Fruit fly (Drosophila melanogaster) whole organism, embryonic: Measurements from ENCODE around the gene Tig.
A peak's percentile ranks its signal among the peaks of the same experiment; 100 is the strongest.

Experiments used
- Aef1 ChIP-seq: fragments of 200-800 bp; sonication (Bioruptor generic); IDR thresholded peaks from 3 replicates; pipeline ENCODE4 v1.3.6; 2022; ENCODE audit warnings: missing biosample characterization, missing genetic modification characterization
- CG10565 ChIP-seq: fragments of 200-800 bp; sonication (Bioruptor generic); optimal IDR thresholded peaks from 3 replicates; lab custom pipeline; 2016; ENCODE audit warnings: missing biosample characterization, mild to moderate bottlenecking, missing genetic modification characterization
- CG11247 ChIP-seq: fragments of 200-800 bp; sonication (Bioruptor generic); IDR thresholded peaks from 2 replicates; pipeline ENCODE4 v1.3.6; 2022; ENCODE audit warnings: missing biosample characterization, missing genetic modification characterization
- CG11456 ChIP-seq: fragments of 200-800 bp; sonication (Bioruptor generic); IDR thresholded peaks from 3 replicates; pipeline ENCODE4 v1.3.6; 2022; ENCODE audit warnings: missing biosample characterization, missing genetic modification characterization
- CG11504 ChIP-seq: fragments of 200-800 bp; sonication (Bioruptor generic); optimal IDR thresholded peaks from 3 replicates; lab custom pipeline; 2019; ENCODE audit warnings: missing biosample characterization, mild to moderate bottlenecking, missing genetic modification characterization, moderate library complexity
- CG11560 ChIP-seq: fragments of 200-800 bp; sonication (Bioruptor generic); IDR thresholded peaks from 3 replicates; pipeline ENCODE4 v1.3.6; 2022; ENCODE audit warnings: missing biosample characterization, missing genetic modification characterization
- CG12071 ChIP-seq: fragments of 200-800 bp; sonication (Bioruptor generic); optimal IDR thresholded peaks from 3 replicates; lab custom pipeline; 2018; ENCODE audit warnings: missing biosample characterization, mild to moderate bottlenecking, missing genetic modification characterization
- CG12769 ChIP-seq: fragments of 200-800 bp; sonication (Bioruptor generic); optimal IDR thresholded peaks from 2 replicates; lab custom pipeline; 2019; ENCODE audit warnings: missing biosample characterization, mild to moderate bottlenecking, missing genetic modification characterization, moderate library complexity
- CG14441 ChIP-seq: fragments of 200-800 bp; sonication (Bioruptor generic); IDR thresholded peaks from 2 replicates; pipeline ENCODE4 v1.3.6; 2022; ENCODE audit warnings: missing biosample characterization, missing genetic modification characterization
- CG15011 ChIP-seq: fragments of 200-800 bp; sonication (Bioruptor generic); optimal IDR thresholded peaks from 3 replicates; lab custom pipeline; 2018; ENCODE audit warnings: missing biosample characterization, mild to moderate bottlenecking, missing genetic modification characterization
- CG1602 ChIP-seq: fragments of 200-800 bp; sonication (Bioruptor generic); optimal IDR thresholded peaks from 3 replicates; lab custom pipeline; 2016; ENCODE audit warnings: missing biosample characterization, missing genetic modification characterization
- CG17568 ChIP-seq: fragments of 200-800 bp; sonication (Bioruptor generic); optimal IDR thresholded peaks from 2 replicates; lab custom pipeline; 2018; ENCODE audit warnings: missing biosample characterization, mild to moderate bottlenecking, missing genetic modification characterization, moderate library complexity
- CG1832 ChIP-seq: fragments of 200-800 bp; sonication (Bioruptor generic); optimal IDR thresholded peaks from 2 replicates; lab custom pipeline; 2017; ENCODE audit warnings: missing biosample characterization, mild to moderate bottlenecking, missing genetic modification characterization, inconsistent platforms
- CG2199 ChIP-seq: fragments of 200-800 bp; sonication (Bioruptor generic); IDR thresholded peaks from 3 replicates; pipeline ENCODE4 v1.3.6; 2022; ENCODE audit warnings: missing biosample characterization, missing genetic modification characterization
- CG32532 ChIP-seq: fragments of 200-800 bp; sonication (Bioruptor generic); IDR thresholded peaks from 2 replicates; pipeline ENCODE4 v1.3.6; 2022; ENCODE audit warnings: missing biosample characterization, missing genetic modification characterization
- CG3281 ChIP-seq: fragments of 200-800 bp; sonication (Bioruptor generic); optimal IDR thresholded peaks from 3 replicates; lab custom pipeline; 2017; ENCODE audit warnings: missing biosample characterization, mild to moderate bottlenecking, missing genetic modification characterization
- CG4404 ChIP-seq: fragments of 200-800 bp; sonication (Bioruptor generic); IDR thresholded peaks from 2 replicates; pipeline ENCODE4 v1.3.6; 2022; ENCODE audit warnings: missing biosample characterization, missing genetic modification characterization
- CG6272 ChIP-seq: fragments of 200-800 bp; sonication (Bioruptor generic); IDR thresholded peaks from 2 replicates; pipeline ENCODE4 v1.3.6; 2022; ENCODE audit warnings: missing biosample characterization, missing genetic modification characterization
- CG7839 ChIP-seq: fragments of 200-800 bp; sonication (Bioruptor generic); optimal IDR thresholded peaks from 3 replicates; lab custom pipeline; 2018; ENCODE audit warnings: missing biosample characterization, mild to moderate bottlenecking, missing genetic modification characterization, moderate library complexity
- CG7987 ChIP-seq: fragments of 200-800 bp; sonication (Bioruptor generic); optimal IDR thresholded peaks from 2 replicates; lab custom pipeline; 2018; ENCODE audit warnings: missing biosample characterization, mild to moderate bottlenecking, missing genetic modification characterization, moderate library complexity
- CG8089 ChIP-seq: fragments of 200-800 bp; sonication (Bioruptor generic); optimal IDR thresholded peaks from 3 replicates; lab custom pipeline; 2016; ENCODE audit warnings: missing biosample characterization, missing genetic modification characterization
- CG9437 ChIP-seq: fragments of 200-800 bp; sonication (Bioruptor generic); optimal IDR thresholded peaks from 2 replicates; lab custom pipeline; 2018; ENCODE audit warnings: missing biosample characterization, mild to moderate bottlenecking, missing genetic modification characterization
- CG9797 ChIP-seq: fragments of 200-800 bp; sonication (Bioruptor generic); optimal IDR thresholded peaks from 3 replicates; lab custom pipeline; 2018; ENCODE audit warnings: missing biosample characterization, mild to moderate bottlenecking, missing genetic modification characterization
- CTCF ChIP-seq: fragments of 200-800 bp; sonication (Bioruptor generic); optimal IDR thresholded peaks from 2 replicates; lab custom pipeline; 2017; ENCODE audit warnings: missing biosample characterization, mild to moderate bottlenecking, missing genetic modification characterization, moderate library complexity
- Dek ChIP-seq: fragments of 200-800 bp; sonication (Bioruptor generic); optimal IDR thresholded peaks from 3 replicates; lab custom pipeline; 2019; ENCODE audit warnings: missing biosample characterization, mild to moderate bottlenecking, missing genetic modification characterization, moderate library complexity
- Dp ChIP-seq: fragments of 200-800 bp; sonication (Bioruptor generic); optimal IDR thresholded peaks from 2 replicates; lab custom pipeline; 2018; ENCODE audit warnings: missing biosample characterization, mild to moderate bottlenecking, missing genetic modification characterization, moderate library complexity
- Ets97D ChIP-seq: fragments of 200-800 bp; sonication (Bioruptor generic); optimal IDR thresholded peaks from 3 replicates; lab custom pipeline; 2016; ENCODE audit warnings: missing biosample characterization, missing genetic modification characterization
- HmgZ ChIP-seq: fragments of 200-800 bp; sonication (Bioruptor generic); optimal IDR thresholded peaks from 2 replicates; lab custom pipeline; 2018; ENCODE audit warnings: missing biosample characterization, mild to moderate bottlenecking, missing genetic modification characterization
- Jarid2 ChIP-seq: fragments of 200-800 bp; sonication (Bioruptor generic); optimal IDR thresholded peaks from 3 replicates; lab custom pipeline; 2017; ENCODE audit warnings: mild to moderate bottlenecking, missing biosample characterization, missing genetic modification reagents, missing genetic modification characterization
- Lpt ChIP-seq: fragments of >200 bp; optimal IDR thresholded peaks from 2 replicates; lab custom pipeline; 2018; ENCODE audit warnings: missing biosample characterization, missing genetic modification characterization
- Med ChIP-seq: fragments of 200-800 bp; sonication (Bioruptor generic); peaks from one replicate; lab custom pipeline; 2016; ENCODE audit warnings: missing biosample characterization, missing genetic modification characterization, mild to moderate bottlenecking, inconsistent platforms, moderate library complexity
- Oaz ChIP-seq: fragments of 200-800 bp; sonication (Bioruptor generic); IDR thresholded peaks from 2 replicates; pipeline ENCODE4 v1.3.6; 2022; ENCODE audit warnings: missing biosample characterization, missing genetic modification characterization
- Sox100B ChIP-seq: fragments of 200-800 bp; sonication (Bioruptor generic); optimal IDR thresholded peaks from 3 replicates; lab custom pipeline; 2018; ENCODE audit warnings: missing biosample characterization, mild to moderate bottlenecking, missing genetic modification characterization
- bbx ChIP-seq: fragments of 200-800 bp; sonication (Bioruptor generic); IDR thresholded peaks from 2 replicates; pipeline ENCODE4 v1.3.6; 2022; ENCODE audit warnings: missing biosample characterization, missing genetic modification characterization; ENCODE audit not compliant: partially characterized antibody
- bowl ChIP-seq: fragments of 200-800 bp; sonication (Bioruptor generic); IDR thresholded peaks from 2 replicates; pipeline ENCODE4 v1.3.6; 2022; ENCODE audit warnings: missing biosample characterization, missing genetic modification characterization
- chm ChIP-seq: fragments of 200-800 bp; sonication (Bioruptor generic); IDR thresholded peaks from 2 replicates; pipeline ENCODE4 v1.3.6; 2022; ENCODE audit warnings: missing biosample characterization, missing genetic modification characterization
- ci ChIP-seq: fragments of 200-800 bp; sonication (Bioruptor generic); IDR thresholded peaks from 3 replicates; pipeline ENCODE4 v1.3.6; 2022; ENCODE audit warnings: missing biosample characterization, missing genetic modification characterization
- corto ChIP-seq: fragments of 200-800 bp; sonication (Bioruptor generic); optimal IDR thresholded peaks from 2 replicates; lab custom pipeline; 2016; ENCODE audit warnings: missing biosample characterization, mild to moderate bottlenecking, missing genetic modification characterization, moderate library complexity
- eyg ChIP-seq: fragments of 200-800 bp; sonication (Bioruptor generic); optimal IDR thresholded peaks from 3 replicates; lab custom pipeline; 2016; ENCODE audit warnings: missing biosample characterization, missing genetic modification characterization
- grau ChIP-seq: fragments of 200-800 bp; optimal IDR thresholded peaks from 3 replicates; lab custom pipeline; 2019; ENCODE audit warnings: missing biosample characterization, mild to moderate bottlenecking, missing genetic modification characterization, moderate library complexity
- her ChIP-seq: fragments of 200-800 bp; sonication (Bioruptor generic); optimal IDR thresholded peaks from 2 replicates; lab custom pipeline; 2016; ENCODE audit warnings: missing biosample characterization, missing genetic modification characterization
- kah ChIP-seq: fragments of 200-800 bp; sonication (Bioruptor generic); optimal IDR thresholded peaks from 2 replicates; lab custom pipeline; 2018; ENCODE audit warnings: missing biosample characterization, mild to moderate bottlenecking, missing genetic modification characterization
- mirr ChIP-seq: fragments of 200-800 bp; sonication (Bioruptor generic); optimal IDR thresholded peaks from 3 replicates; lab custom pipeline; 2018; ENCODE audit warnings: missing biosample characterization, mild to moderate bottlenecking, missing genetic modification characterization
- onecut ChIP-seq: fragments of 200-800 bp; sonication (Bioruptor generic); IDR thresholded peaks from 2 replicates; pipeline ENCODE4 v1.3.6; 2022; ENCODE audit warnings: missing biosample characterization, missing genetic modification characterization
- prd ChIP-seq, 3 experiments: fragments of >200 bp in 2 of 3; fragments of 200-800 bp in 1 of 3; sonication (Bioruptor generic) in 1 of 3; optimal IDR thresholded peaks in 2 of 3; IDR thresholded peaks in 1 of 3; 2 replicates in 2 of 3; 3 replicates in 1 of 3; pipeline versions ENCODE4 v1.3.6 to Lab custom; 2017 to 2022; ENCODE audit warnings: missing biosample characterization in 1 of 3, missing genetic modification characterization in 1 of 3
- pum ChIP-seq: fragments of 200-800 bp; sonication (Bioruptor generic); optimal IDR thresholded peaks from 2 replicates; lab custom pipeline; 2016; ENCODE audit warnings: missing biosample characterization, missing genetic modification characterization
- sisA ChIP-seq: fragments of 200-800 bp; sonication (Bioruptor generic); IDR thresholded peaks from 2 replicates; pipeline ENCODE4 v1.3.6; 2022; ENCODE audit warnings: missing biosample characterization, missing genetic modification characterization
- slp2 ChIP-seq: fragments of 200-800 bp; sonication (Bioruptor generic); optimal IDR thresholded peaks from 2 replicates; lab custom pipeline; 2016; ENCODE audit warnings: missing biosample characterization, missing genetic modification characterization
- sr ChIP-seq: fragments of 200-800 bp; sonication (Bioruptor generic); IDR thresholded peaks from 3 replicates; pipeline ENCODE4 v1.3.6; 2022; ENCODE audit warnings: missing biosample characterization, missing genetic modification characterization
- stc ChIP-seq: fragments of 200-800 bp; sonication (Bioruptor generic); IDR thresholded peaks from 2 replicates; pipeline ENCODE4 v1.3.6; 2022; ENCODE audit warnings: missing biosample characterization, missing genetic modification characterization
- sug ChIP-seq: fragments of 200-800 bp; optimal IDR thresholded peaks from 2 replicates; lab custom pipeline; 2019; ENCODE audit warnings: missing biosample characterization, mild to moderate bottlenecking, missing genetic modification characterization, moderate library complexity
- tgo ChIP-seq: fragments of 200-800 bp; sonication (Bioruptor generic); IDR thresholded peaks from 3 replicates; pipeline ENCODE4 v1.3.6; 2022; ENCODE audit warnings: missing biosample characterization, missing genetic modification characterization

Gene Tig

DNA sequence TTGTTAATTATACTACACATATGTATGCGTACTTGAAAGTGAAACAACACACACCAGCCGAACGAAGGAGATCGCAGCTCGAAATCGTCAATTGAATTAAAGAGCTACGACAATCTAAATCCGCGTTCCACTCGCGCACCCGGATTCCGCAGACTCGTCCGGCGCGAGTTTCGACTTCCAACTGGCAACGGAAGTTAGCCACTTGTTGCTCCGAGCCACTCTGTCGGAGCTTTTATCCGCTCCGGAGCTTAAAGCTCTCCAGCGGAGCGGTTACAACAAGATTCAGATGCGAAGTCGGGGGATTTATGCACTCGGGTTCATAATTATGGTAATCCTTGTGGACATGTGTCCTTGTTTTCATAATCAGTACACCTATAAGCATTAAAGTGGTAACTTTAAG, 42.4 kb upstream of the Tig start, which contains the start of gene Rchy1 (continued):
- TF ChIP-seq CG8089 (GFP tag; lab: Kevin White, UChicago) (no peak), onecut (no peak; the same call in 1 of the 2 replicates), stc (GFP tag; lab: Robert Waterston, UW) (peak; percentile 61; the same call in 1 of the 2 replicates), tgo (GFP tag; lab: Robert Waterston, UW) (no peak; the same call in 2 of the 3 replicates), CG1832 (GFP tag; lab: Kevin White, UChicago) (no peak), corto (GFP tag; lab: Kevin White, UChicago) (no peak), CTCF (GFP tag; lab: Kevin White, UChicago) (peak; percentile 36), CG9797 (GFP tag; lab: Kevin White, UChicago) (no peak), CG2199 (no peak), Jarid2 (GFP tag; lab: Kevin White, UChicago) (peak; percentile 82), Dek (tag; lab: Kevin White, UChicago) (no peak), her (GFP tag; lab: Kevin White, UChicago) (peak; percentile 37), CG11560 (tag; lab: Robert Waterston, UW) (no peak), slp2 (GFP tag; lab: Kevin White, UChicago) (no peak), ci (peak; percentile 68; the same call in 2 of the 3 replicates), kah (peak; percentile 98), CG14441 (0 out of 2 replicates have a peak, but pooled peaks have one; percentile 6), Dp (GFP tag; lab: Kevin White, UChicago) (peak; percentile 13), CG11504 (tag; lab: Kevin White, UChicago) (peak; percentile 43), prd (optimal IDR thresholded peaks at IDR 0.05; lab: Kevin White, UChicago) (no peak), prd (GFP tag; IDR thresholded peaks at IDR 0.05; lab: Robert Waterston, UW) (no peak), sisA (GFP tag; lab: Robert Waterston, UW) (no peak), Sox100B (GFP tag; lab: Kevin White, UChicago) (no peak), CG32532 (GFP tag; lab: Robert Waterston, UW) (peak; percentile 29; the same call in 1 of the 2 replicates), CG1602 (GFP tag; lab: Kevin White, UChicago) (no peak), HmgZ (peak; percentile 40), Aef1 (GFP tag; lab: Robert Waterston, UW) (no peak), eyg (peak; percentile 12), Lpt (GFP tag; lab: Kevin White, UChicago) (no peak), CG9437 (GFP tag; lab: Kevin White, UChicago) (no peak), CG4404 (no peak), CG3281 (GFP tag; lab: Kevin White, UChicago) (peak; percentile 42), mirr (GFP tag; lab: Kevin White, UChicago) (peak; percentile 81), bowl (GFP tag; lab: Robert Waterston, UW) (0 out of 2 replicates have a peak, but pooled peaks have one; percentile 12), CG12769 (tag; lab: Kevin White, UChicago) (peak; percentile 35), CG17568 (GFP tag; lab: Kevin White, UChicago) (no peak), CG11456 (GFP tag; lab: Robert Waterston, UW) (no peak), bbx (GFP tag; lab: Robert Waterston, UW) (peak; percentile 36; the same call in 1 of the 2 replicates), pum (GFP tag; lab: Kevin White, UChicago) (no peak), Oaz (GFP tag; lab: Robert Waterston, UW) (no peak), CG15011 (GFP tag; lab: Kevin White, UChicago) (no peak), CG6272 (GFP tag; lab: Robert Waterston, UW) (no peak), grau (tag; lab: Kevin White, UChicago) (peak; percentile 14), Ets97D (GFP tag; lab: Kevin White, UChicago) (peak; percentile 73), chm (GFP tag; lab: Robert Waterston, UW) (peak; percentile 77; the same call in 1 of the 2 replicates), CG10565 (GFP tag; lab: Kevin White, UChicago) (no peak), CG7987 (peak; percentile 56), CG7839 (tag; lab: Kevin White, UChicago) (no peak), CG12071 (GFP tag; lab: Kevin White, UChicago) (peak; percentile 44), sug (tag; lab: Kevin White, UChicago) (peak; percentile 34), Med (GFP tag; lab: Kevin White, UChicago) (peak; percentile 87), sr (GFP tag; lab: Robert Waterston, UW) (no peak), CG11247 (GFP tag; lab: Robert Waterston, UW) (peak; percentile 8; the same call in 1 of the 2 replicates)
